Worm (Caenorhabditis elegans) whole organism, early embryonic: Measurements from ENCODE around the gene W01C8.1.

ENCODE experiments used
- ama-1 ChIP-seq: fragments of 150-350 bp; optimal IDR thresholded peaks from 2 replicates; lab custom pipeline; 2014
- ceh-13 ChIP-seq: fragments of 200-800 bp; sonication (Bioruptor generic); optimal IDR thresholded peaks from 2 replicates; lab custom pipeline; 2018; ENCODE audit warnings: mild to moderate bottlenecking, missing genetic modification characterization, missing compliant biosample characterization
- hmg-4 ChIP-seq: fragments of 200-800 bp; sonication (Bioruptor generic); optimal IDR thresholded peaks from 2 replicates; lab custom pipeline; 2018; ENCODE audit warnings: mild to moderate bottlenecking, missing genetic modification characterization, missing compliant biosample characterization
- pes-1 ChIP-seq: fragments of 200-800 bp; sonication (Bioruptor generic); IDR thresholded peaks from 2 replicates; pipeline ENCODE4 v1.3.6; 2022; ENCODE audit warnings: missing genetic modification reagents, missing genetic modification characterization, missing compliant biosample characterization

ce11 chrX:5692099-5692498 lies at the start of gene W01C8.1:
- TF ChIP-seq ama-1 (lab: Kevin White, UChicago) (no peak), hmg-4 (GFP tag; lab: Kevin White, UChicago) (no peak), pes-1 (GFP tag; lab: Robert Waterston, UW) (no peak), ceh-13 (no peak)
